Worm (Caenorhabditis elegans) whole organism, dauer: ENCODE data around the gene plc-1.

ENCODE experiments used
- unc-62 ChIP-seq: sonication (generic microtip); optimal IDR thresholded peaks from 2 replicates; lab custom pipeline; 2017; ENCODE audit warnings: missing biosample characterization, missing genetic modification reagents, missing genetic modification characterization

plc-1 gene

ce11 chrX:10838550-10838949 is at the start of gene plc-1:
Gene plc-1, minus strand, starts transcription at chrX:10838650.
- TF ChIP-seq unc-62 (GFP tag; lab: Kevin White, UChicago), result no peak

ce11 chrX:10888201-10888600 is 49.8 kb upstream of the plc-1 start, which contains the start of gene F47B10.6:
Gene F47B10.6, plus strand, starts transcription at chrX:10888501.
- TF ChIP-seq unc-62 (GFP tag; lab: Kevin White, UChicago), result no peak

- no peak for TF ChIP-seq unc-62 (GFP tag; lab: Kevin White, UChicago)
These were observed 47.4 kb upstream of the plc-1 start, which contains the start of gene T21E8.5 for ce11 chrX:10885872-10886271. Gene T21E8.5, plus strand, starts transcription at chrX:10886172.

- no peak for TF ChIP-seq unc-62 (GFP tag; lab: Kevin White, UChicago)
These were observed 44.8 kb upstream of the plc-1 start, which contains the start of gene T21E8.7 for ce11 chrX:10883203-10883602. Gene T21E8.7, plus strand, starts transcription at chrX:10883503.

ce11 chrX:10881984-10882383 is 43.5 kb upstream of the plc-1 start, which contains the start of gene T21E8.6:
Gene T21E8.6, plus strand, starts transcription at chrX:10882284.
- no peak for TF ChIP-seq unc-62 (GFP tag; lab: Kevin White, UChicago)

ce11 chrX:10880509-10880908 is 42.1 kb upstream of the plc-1 start, which contains the start of gene T21E8.4:
Gene T21E8.4, plus strand, starts transcription at chrX:10880809.
- TF ChIP-seq unc-62 (GFP tag; lab: Kevin White, UChicago), result no peak

ce11 chrX:10877138-10877743 is 38.8 kb upstream of the plc-1 start, which contains the start of gene pgp-6:
Gene pgp-6, minus strand, starts transcription at chrX:10877425.
- TF ChIP-seq unc-62 (GFP tag; lab: Kevin White, UChicago), result no peak

ce11 chrX:10870137-10870536 is 31.7 kb upstream of the plc-1 start, which contains the start of gene pgp-7:
Gene pgp-7, minus strand, starts transcription at chrX:10870237.
- TF ChIP-seq unc-62 (GFP tag; lab: Kevin White, UChicago), result no peak

ce11 chrX:10864322-10864721 is 25.9 kb upstream of the plc-1 start, which contains the start of gene pgp-8:
Gene pgp-8, minus strand, starts transcription at chrX:10864422.
- no peak for TF ChIP-seq unc-62 (GFP tag; lab: Kevin White, UChicago)

- no peak for TF ChIP-seq unc-62 (GFP tag; lab: Kevin White, UChicago)
These were observed 24.1 kb upstream of the plc-1 start for ce11 chrX:10862582-10862981.

- TF ChIP-seq unc-62 (GFP tag; lab: Kevin White, UChicago), result no peak
These were observed 23.2 kb upstream of the plc-1 start for ce11 chrX:10861673-10862072.

ce11 chrX:10859622-10860021 is 21.2 kb upstream of the plc-1 start:
- TF ChIP-seq unc-62 (GFP tag; lab: Kevin White, UChicago), result no peak

ce11 chrX:10859211-10859610 is 20.8 kb upstream of the plc-1 start, which contains the start of gene pgp-5:
Gene pgp-5, minus strand, starts transcription at chrX:10859297.
- TF ChIP-seq unc-62 (GFP tag; lab: Kevin White, UChicago), result no peak

ce11 chrX:10853271-10853670 is 14.8 kb upstream of the plc-1 start:
- no peak for TF ChIP-seq unc-62 (GFP tag; lab: Kevin White, UChicago)

ce11 chrX:10851735-10852134 is 13.3 kb upstream of the plc-1 start:
- no peak for TF ChIP-seq unc-62 (GFP tag; lab: Kevin White, UChicago)

ce11 chrX:10851202-10851601 is 12.8 kb upstream of the plc-1 start:
- no peak for TF ChIP-seq unc-62 (GFP tag; lab: Kevin White, UChicago)

ce11 chrX:10846898-10847297 is 8.4 kb upstream of the plc-1 start:
- no peak for TF ChIP-seq unc-62 (GFP tag; lab: Kevin White, UChicago)
